Fruit fly (Drosophila melanogaster) whole organism, embryonic: ENCODE measurements around the gene CG10866.

Experiments
- Asciz ChIP-seq: fragments of 200-800 bp; sonication (Bioruptor generic); optimal IDR thresholded peaks from 2 replicates; lab custom pipeline; 2017; ENCODE audit warnings: missing biosample characterization, mild to moderate bottlenecking, missing genetic modification characterization, missing genetic modification reagents
- CG10147 ChIP-seq: fragments of 200-800 bp; sonication (Bioruptor generic); optimal IDR thresholded peaks from 2 replicates; lab custom pipeline; 2019; ENCODE audit warnings: missing biosample characterization, mild to moderate bottlenecking, missing genetic modification characterization, moderate library complexity
- CG10431 ChIP-seq: fragments of 200-800 bp; sonication (Bioruptor generic); optimal IDR thresholded peaks from 3 replicates; lab custom pipeline; 2018; ENCODE audit warnings: missing biosample characterization, mild to moderate bottlenecking, missing genetic modification characterization
- CG10654 ChIP-seq: fragments of 200-800 bp; sonication (Bioruptor generic); optimal IDR thresholded peaks from 2 replicates; lab custom pipeline; 2016; ENCODE audit warnings: missing biosample characterization, missing genetic modification characterization
- CG11085 ChIP-seq: fragments of 200-800 bp; sonication (Bioruptor generic); IDR thresholded peaks from 2 replicates; pipeline ENCODE4 v1.3.6; 2022; ENCODE audit warnings: missing biosample characterization, missing genetic modification characterization
- CG11093 ChIP-seq: fragments of 200-800 bp; sonication (Bioruptor generic); IDR thresholded peaks from 3 replicates; pipeline ENCODE4 v1.3.6; 2022; ENCODE audit warnings: missing biosample characterization, missing genetic modification characterization
- CG1233 ChIP-seq: fragments of 200-800 bp; sonication (Bioruptor generic); optimal IDR thresholded peaks from 4 replicates; lab custom pipeline; 2018; ENCODE audit warnings: missing biosample characterization, mild to moderate bottlenecking, missing genetic modification characterization
- CG12942 ChIP-seq: fragments of 200-800 bp; sonication (Bioruptor generic); optimal IDR thresholded peaks from 3 replicates; lab custom pipeline; 2016; ENCODE audit warnings: missing biosample characterization, missing genetic modification characterization
- CG1529 ChIP-seq: fragments of 200-800 bp; sonication (Bioruptor generic); optimal IDR thresholded peaks from 3 replicates; lab custom pipeline; 2018; ENCODE audit warnings: missing biosample characterization, missing genetic modification characterization
- CG18476 ChIP-seq: fragments of 200-800 bp; sonication (Bioruptor generic); optimal IDR thresholded peaks from 2 replicates; lab custom pipeline; 2016; ENCODE audit warnings: missing biosample characterization, mild to moderate bottlenecking, missing genetic modification characterization
- CG31224 ChIP-seq: fragments of 200-800 bp; sonication (Bioruptor generic); IDR thresholded peaks from 2 replicates; pipeline ENCODE4 v1.3.6; 2022; ENCODE audit warnings: missing biosample characterization, missing genetic modification characterization
- CG31365 ChIP-seq: fragments of 200-800 bp; sonication (Bioruptor generic); optimal IDR thresholded peaks from 2 replicates; lab custom pipeline; 2018; ENCODE audit warnings: missing biosample characterization, mild to moderate bottlenecking, missing genetic modification characterization
- CG32532 ChIP-seq: fragments of 200-800 bp; sonication (Bioruptor generic); IDR thresholded peaks from 2 replicates; pipeline ENCODE4 v1.3.6; 2022; ENCODE audit warnings: missing biosample characterization, missing genetic modification characterization
- CG4404 ChIP-seq: fragments of 200-800 bp; sonication (Bioruptor generic); IDR thresholded peaks from 2 replicates; pipeline ENCODE4 v1.3.6; 2022; ENCODE audit warnings: missing biosample characterization, missing genetic modification characterization
- CG6254 ChIP-seq: fragments of 200-800 bp; sonication (Bioruptor generic); optimal IDR thresholded peaks from 3 replicates; lab custom pipeline; 2017; ENCODE audit warnings: mild to moderate bottlenecking, missing biosample characterization, missing genetic modification reagents, missing genetic modification characterization
- CG7372 ChIP-seq: fragments of 200-800 bp; sonication (Bioruptor generic); IDR thresholded peaks from 2 replicates; pipeline ENCODE4 v1.3.6; 2022; ENCODE audit warnings: missing biosample characterization, missing genetic modification characterization
- CG8478 ChIP-seq: fragments of >200 bp; optimal IDR thresholded peaks from 2 replicates; lab custom pipeline; 2018
- CTCF ChIP-seq: fragments of 200-800 bp; sonication (Bioruptor generic); optimal IDR thresholded peaks from 2 replicates; lab custom pipeline; 2017; ENCODE audit warnings: missing biosample characterization, mild to moderate bottlenecking, missing genetic modification characterization, moderate library complexity
- Dfd ChIP-seq, 2 experiments: fragments of >200 bp; optimal IDR thresholded peaks; 2 replicates each; lab custom pipeline; 2017; ENCODE audit warnings: missing biosample characterization in 2 of 2, missing genetic modification characterization in 2 of 2
- Doc2 ChIP-seq: fragments of 200-800 bp; sonication (Bioruptor generic); IDR thresholded peaks from 2 replicates; pipeline ENCODE4 v1.3.6; 2022; ENCODE audit warnings: missing biosample characterization, missing genetic modification characterization
- ERR ChIP-seq: fragments of 200-800 bp; sonication (Bioruptor generic); optimal IDR thresholded peaks from 2 replicates; lab custom pipeline; 2016; ENCODE audit warnings: missing biosample characterization, missing genetic modification characterization
- Eip74EF ChIP-seq, 2 experiments: fragments of 200-800 bp in 1 of 2; fragments of >200 bp in 1 of 2; sonication (Bioruptor generic) in 1 of 2; optimal IDR thresholded peaks; 2 replicates each; lab custom pipeline; 2017 to 2019; ENCODE audit warnings: missing biosample characterization in 2 of 2, missing genetic modification characterization in 2 of 2, mild to moderate bottlenecking in 1 of 2, moderate library complexity in 1 of 2
- Hey ChIP-seq: fragments of 200-800 bp; sonication (Bioruptor generic); optimal IDR thresholded peaks from 3 replicates; lab custom pipeline; 2018; ENCODE audit warnings: missing biosample characterization, mild to moderate bottlenecking, missing genetic modification characterization
- HmgZ ChIP-seq: fragments of 200-800 bp; sonication (Bioruptor generic); optimal IDR thresholded peaks from 2 replicates; lab custom pipeline; 2018; ENCODE audit warnings: missing biosample characterization, mild to moderate bottlenecking, missing genetic modification characterization
- Lim3 ChIP-seq: fragments of 200-800 bp; sonication (Bioruptor generic); IDR thresholded peaks from 2 replicates; pipeline ENCODE4 v1.3.6; 2022; ENCODE audit warnings: missing biosample characterization, missing genetic modification characterization
- Med ChIP-seq: fragments of 200-800 bp; sonication (Bioruptor generic); peaks from one replicate; lab custom pipeline; 2016; ENCODE audit warnings: missing biosample characterization, missing genetic modification characterization, mild to moderate bottlenecking, inconsistent platforms, moderate library complexity
- Opbp ChIP-seq: fragments of 200-800 bp; sonication (Bioruptor generic); IDR thresholded peaks from 3 replicates; pipeline ENCODE4 v1.3.6; 2022; ENCODE audit warnings: missing biosample characterization, missing genetic modification characterization; ENCODE audit not compliant: partially characterized antibody
- Pdp1 ChIP-seq, 2 experiments: fragments of 200-800 bp; sonication (Bioruptor generic); optimal IDR thresholded peaks; 3 replicates each; lab custom pipeline; 2016; ENCODE audit warnings: missing biosample characterization in 2 of 2, missing genetic modification characterization in 2 of 2, mild to moderate bottlenecking in 1 of 2, moderate library complexity in 1 of 2
- Tbp ChIP-seq: fragments of >200 bp; optimal IDR thresholded peaks from 2 replicates; lab custom pipeline; 2018; ENCODE audit warnings: missing biosample characterization, missing genetic modification characterization
- bcd ChIP-seq: fragments of 200-800 bp; sonication (Bioruptor generic); optimal IDR thresholded peaks from 2 replicates; lab custom pipeline; 2017; ENCODE audit warnings: missing biosample characterization, mild to moderate bottlenecking, missing genetic modification characterization
- br ChIP-seq: fragments of >200 bp; optimal IDR thresholded peaks from 2 replicates; lab custom pipeline; 2017
- chn ChIP-seq: fragments of 200-800 bp; sonication (Bioruptor generic); optimal IDR thresholded peaks from 2 replicates; lab custom pipeline; 2016; ENCODE audit warnings: missing biosample characterization, missing genetic modification characterization
- crol ChIP-seq: fragments of 200-800 bp; sonication (Bioruptor generic); IDR thresholded peaks from 2 replicates; pipeline ENCODE4 v1.3.6; 2022; ENCODE audit warnings: missing biosample characterization, missing genetic modification characterization
- dati ChIP-seq: fragments of 200-800 bp; sonication (Bioruptor generic); IDR thresholded peaks from 2 replicates; pipeline ENCODE4 v1.3.6; 2022; ENCODE audit warnings: missing biosample characterization, missing genetic modification characterization
- dpn ChIP-seq, 2 experiments: fragments of 200-800 bp; sonication (Bioruptor generic); optimal IDR thresholded peaks; 3 replicates each; lab custom pipeline; 2016; ENCODE audit warnings: missing biosample characterization in 2 of 2, missing genetic modification characterization in 2 of 2
- ham ChIP-seq: fragments of 200-800 bp; sonication (Bioruptor generic); IDR thresholded peaks from 2 replicates; pipeline ENCODE4 v1.3.6; 2022; ENCODE audit warnings: missing biosample characterization, missing genetic modification characterization
- hkb ChIP-seq, 2 experiments: fragments of 200-800 bp in 1 of 2; fragments of >200 bp in 1 of 2; sonication (Bioruptor generic) in 1 of 2; IDR thresholded peaks in 1 of 2; optimal IDR thresholded peaks in 1 of 2; 2 replicates each; pipeline versions ENCODE4 v1.3.6 to Lab custom; 2017 to 2022; ENCODE audit warnings: missing biosample characterization in 1 of 2, missing genetic modification characterization in 1 of 2
- kni ChIP-seq: fragments of 200-800 bp; sonication (Bioruptor generic); optimal IDR thresholded peaks from 3 replicates; lab custom pipeline; 2017; ENCODE audit warnings: mild to moderate bottlenecking, missing biosample characterization, missing genetic modification reagents, missing genetic modification characterization
- knrl ChIP-seq: fragments of 200-800 bp; sonication (Bioruptor generic); IDR thresholded peaks from 3 replicates; pipeline ENCODE4 v1.3.6; 2022; ENCODE audit warnings: missing biosample characterization, missing genetic modification characterization; ENCODE audit not compliant: partially characterized antibody
- lab ChIP-seq: fragments of 200-800 bp; sonication (Bioruptor generic); optimal IDR thresholded peaks from 3 replicates; lab custom pipeline; 2017; ENCODE audit warnings: missing biosample characterization, missing genetic modification characterization, mild to moderate bottlenecking, moderate library complexity, missing genetic modification reagents
- lola ChIP-seq, 3 experiments: fragments of >200 bp in 2 of 3; fragments of 200-800 bp in 1 of 3; sonication (Bioruptor generic) in 1 of 3; optimal IDR thresholded peaks; 2 replicates each; lab custom pipeline; 2017 to 2019; ENCODE audit warnings: missing biosample characterization in 3 of 3, missing genetic modification characterization in 3 of 3, mild to moderate bottlenecking in 1 of 3, moderate library complexity in 1 of 3
- onecut ChIP-seq: fragments of 200-800 bp; sonication (Bioruptor generic); IDR thresholded peaks from 2 replicates; pipeline ENCODE4 v1.3.6; 2022; ENCODE audit warnings: missing biosample characterization, missing genetic modification characterization
- org-1 ChIP-seq: fragments of 200-800 bp; sonication (Bioruptor generic); optimal IDR thresholded peaks from 2 replicates; lab custom pipeline; 2017; ENCODE audit warnings: missing biosample characterization, missing genetic modification characterization
- seq ChIP-seq: fragments of 200-800 bp; sonication (Bioruptor generic); IDR thresholded peaks from 2 replicates; pipeline ENCODE4 v1.3.6; 2022; ENCODE audit warnings: missing biosample characterization, missing genetic modification characterization
- so ChIP-seq: fragments of 200-800 bp; sonication (Bioruptor generic); IDR thresholded peaks from 3 replicates; pipeline ENCODE4 v1.3.6; 2022; ENCODE audit warnings: missing biosample characterization, missing genetic modification characterization
- sug ChIP-seq: fragments of 200-800 bp; optimal IDR thresholded peaks from 2 replicates; lab custom pipeline; 2019; ENCODE audit warnings: missing biosample characterization, mild to moderate bottlenecking, missing genetic modification characterization, moderate library complexity
- unc-4 ChIP-seq: fragments of 200-800 bp; sonication (Bioruptor generic); IDR thresholded peaks from 2 replicates; pipeline ENCODE4 v1.3.6; 2022; ENCODE audit warnings: missing biosample characterization, missing genetic modification characterization; ENCODE audit not compliant: partially characterized antibody

The CG10866 gene

dm6 chr3L:3928943-3929785 is 8.6 kb downstream of the CG10866 start (continued):
- TF ChIP-seq CG11085 (GFP tag; lab: Robert Waterston, UW), result no peak
- no peak for TF ChIP-seq dati
- TF ChIP-seq CG1233 (GFP tag; lab: Kevin White, UChicago), result no peak
- TF ChIP-seq CG10147, result no peak
- TF ChIP-seq CTCF, result no peak
- TF ChIP-seq CG32532, result no peak
- no peak for TF ChIP-seq ERR (GFP tag; lab: Kevin White, UChicago)
- no peak for TF ChIP-seq br (lab: Kevin White, UChicago)
- no peak for TF ChIP-seq CG31365 (tag; lab: Kevin White, UChicago)
- TF ChIP-seq lab, result peak; percentile 39
- no peak for TF ChIP-seq CG7372 (GFP tag; lab: Robert Waterston, UW)
- no peak for TF ChIP-seq Tbp (GFP tag; lab: Kevin White, UChicago)
- no peak for TF ChIP-seq CG11093 (GFP tag; lab: Robert Waterston, UW)
- TF ChIP-seq CG10654 (GFP tag; lab: Kevin White, UChicago), result no peak
- TF ChIP-seq CG10431 (GFP tag; lab: Kevin White, UChicago), result no peak
- no peak for TF ChIP-seq CG4404 (GFP tag; lab: Robert Waterston, UW)
- no peak for TF ChIP-seq Eip74EF (GFP tag; optimal IDR thresholded peaks at IDR 0.05; lab: Kevin White, UChicago)
- TF ChIP-seq Pdp1 (GFP tag; optimal IDR thresholded peaks at IDR 0.05; lab: Kevin White, UChicago), result peak in 1 of 2 experiments; percentile 75
- no peak for TF ChIP-seq CG18476 (GFP tag; lab: Kevin White, UChicago)
- peak; percentile 79 for TF ChIP-seq crol (GFP tag; lab: Robert Waterston, UW)
- no peak for TF ChIP-seq Opbp (GFP tag; lab: Robert Waterston, UW)
- TF ChIP-seq ham (GFP tag; lab: Robert Waterston, UW), result 0 out of 2 replicates have a peak, but pooled peaks have one; percentile 48
- TF ChIP-seq kni (GFP tag; lab: Kevin White, UChicago), result no peak
- TF ChIP-seq CG1529 (GFP tag; lab: Kevin White, UChicago), result no peak
- no peak for TF ChIP-seq unc-4 (GFP tag; lab: Robert Waterston, UW)
- TF ChIP-seq Med, result peak; percentile 21
- TF ChIP-seq CG31224 (GFP tag; lab: Robert Waterston, UW), result no peak
- no peak for TF ChIP-seq Doc2
- no peak for TF ChIP-seq org-1 (GFP tag; lab: Kevin White, UChicago)
- TF ChIP-seq CG12942 (GFP tag; lab: Kevin White, UChicago), result no peak
- TF ChIP-seq HmgZ, result peak; percentile 45
- no peak for TF ChIP-seq bcd (GFP tag; lab: Kevin White, UChicago)
- no peak for TF ChIP-seq CG6254 (GFP tag; lab: Kevin White, UChicago)
- no peak for TF ChIP-seq chn (GFP tag; lab: Kevin White, UChicago)
- TF ChIP-seq sug (tag; lab: Kevin White, UChicago), result peak; percentile 74
- TF ChIP-seq Hey (tag; lab: Kevin White, UChicago), result peak; percentile 31
- peak; percentile 72; the same call in 1 of the 2 replicates for TF ChIP-seq Lim3 (GFP tag; lab: Robert Waterston, UW)
- no peak for TF ChIP-seq Asciz (GFP tag; lab: Kevin White, UChicago)
- TF ChIP-seq dpn (GFP tag; optimal IDR thresholded peaks at IDR 0.05; lab: Kevin White, UChicago), result no peak
- TF ChIP-seq seq, result no peak
- TF ChIP-seq onecut, result no peak
- TF ChIP-seq lola (GFP tag; optimal IDR thresholded peaks at IDR 0.05; lab: Kevin White, UChicago), result no peak
- no peak for TF ChIP-seq hkb (optimal IDR thresholded peaks at IDR 0.05; lab: Kevin White, UChicago)
- no peak for TF ChIP-seq hkb (GFP tag; IDR thresholded peaks at IDR 0.05; lab: Robert Waterston, UW)
- no peak for TF ChIP-seq Dfd (GFP tag; optimal IDR thresholded peaks at IDR 0.05; lab: Kevin White, UChicago)
- 0 out of 3 replicates have a peak, but pooled peaks have one; percentile 7 for TF ChIP-seq so (GFP tag; lab: Robert Waterston, UW)
- no peak for TF ChIP-seq CG8478
- TF ChIP-seq knrl (GFP tag; lab: Robert Waterston, UW), result no peak
- TF ChIP-seq, all 482 proteins: peak for 28
